Fruit fly (Drosophila melanogaster) whole organism, wandering third instar larva: ENCODE data around the gene galla-2.
A peak's percentile ranks its signal among the peaks of the same experiment; 100 is the strongest.

ENCODE experiments used
- Abd-B ChIP-seq: fragments of >200 bp; optimal IDR thresholded peaks from 2 replicates; lab custom pipeline; 2017; ENCODE audit warnings: missing biosample characterization, missing genetic modification characterization
- CG32264 ChIP-seq: fragments of 200-800 bp; sonication (Bioruptor generic); optimal IDR thresholded peaks from 2 replicates; lab custom pipeline; 2016; ENCODE audit warnings: missing biosample characterization, missing genetic modification characterization
- CG9705 ChIP-seq: fragments of 200-800 bp; sonication (Bioruptor generic); optimal IDR thresholded peaks from 2 replicates; lab custom pipeline; 2018; ENCODE audit warnings: missing biosample characterization, mild to moderate bottlenecking, missing genetic modification characterization
- CrebA ChIP-seq: fragments of 200-800 bp; sonication (Bioruptor generic); optimal IDR thresholded peaks from 2 replicates; lab custom pipeline; 2016; ENCODE audit warnings: missing biosample characterization, mild to moderate bottlenecking, missing genetic modification characterization, borderline replicate concordance
- Dfd ChIP-seq: fragments of >200 bp; optimal IDR thresholded peaks from 2 replicates; lab custom pipeline; 2017; ENCODE audit warnings: missing biosample characterization, missing genetic modification characterization
- GATAd ChIP-seq: sonication (Bioruptor generic); optimal IDR thresholded peaks from 2 replicates; lab custom pipeline; 2016; ENCODE audit warnings: missing biosample characterization, missing genetic modification characterization
- HLH106 ChIP-seq: fragments of 200-800 bp; optimal IDR thresholded peaks from 3 replicates; lab custom pipeline; 2019; ENCODE audit warnings: missing biosample characterization, mild to moderate bottlenecking, missing genetic modification characterization, moderate library complexity
- Hr78 ChIP-seq: fragments of >200 bp; optimal IDR thresholded peaks from 2 replicates; lab custom pipeline; 2017; ENCODE audit warnings: missing biosample characterization, missing genetic modification characterization
- Hr83 ChIP-seq: fragments of 200-300 bp; sonication (Bioruptor generic); optimal IDR thresholded peaks from 2 replicates; lab custom pipeline; 2016; ENCODE audit warnings: missing biosample characterization, mild to moderate bottlenecking, missing genetic modification characterization, moderate library complexity; ENCODE audit not compliant: poor library complexity, severe bottlenecking
- Jra ChIP-seq: sonication (Bioruptor generic); optimal IDR thresholded peaks from 2 replicates; lab custom pipeline; 2016; ENCODE audit warnings: missing biosample characterization, missing genetic modification characterization
- Myc ChIP-seq: fragments of >200 bp; optimal IDR thresholded peaks from 2 replicates; lab custom pipeline; 2017
- OdsH ChIP-seq: fragments of 200-800 bp; sonication (Bioruptor generic); optimal IDR thresholded peaks from 2 replicates; lab custom pipeline; 2016; ENCODE audit warnings: missing biosample characterization, mild to moderate bottlenecking, missing genetic modification characterization
- Sp1 ChIP-seq: fragments of 200-800 bp; sonication (Bioruptor generic); optimal IDR thresholded peaks from 3 replicates; lab custom pipeline; 2019; ENCODE audit warnings: missing biosample characterization, mild to moderate bottlenecking, missing genetic modification characterization, moderate library complexity
- br ChIP-seq: fragments of 200-800 bp; sonication (Bioruptor generic); optimal IDR thresholded peaks from 2 replicates; lab custom pipeline; 2016; ENCODE audit warnings: missing biosample characterization, missing genetic modification characterization
- brk ChIP-seq: fragments of 200-800 bp; sonication (Bioruptor generic); optimal IDR thresholded peaks from 2 replicates; lab custom pipeline; 2016; ENCODE audit warnings: missing biosample characterization, mild to moderate bottlenecking, missing genetic modification characterization
- dmrt93B ChIP-seq: fragments of 200-800 bp; sonication (Bioruptor generic); optimal IDR thresholded peaks from 2 replicates; lab custom pipeline; 2018; ENCODE audit warnings: missing biosample characterization, mild to moderate bottlenecking, missing genetic modification characterization
- ey ChIP-seq: fragments of 200-800 bp; sonication (Bioruptor generic); optimal IDR thresholded peaks from 2 replicates; lab custom pipeline; 2016; ENCODE audit warnings: missing biosample characterization, missing genetic modification characterization
- foxo ChIP-seq, 2 experiments: fragments of 200-800 bp; sonication (Bioruptor generic); optimal IDR thresholded peaks; 2 replicates in 1 of 2; 3 replicates in 1 of 2; lab custom pipeline; 2016 to 2017; ENCODE audit warnings: missing biosample characterization in 2 of 2, missing genetic modification characterization in 2 of 2
- h ChIP-seq: fragments of 200-800 bp; sonication (Bioruptor generic); optimal IDR thresholded peaks from 3 replicates; lab custom pipeline; 2016; ENCODE audit warnings: missing biosample characterization, mild to moderate bottlenecking, missing genetic modification characterization
- jim ChIP-seq: fragments of 175-275, 200-325 bp; sonication (Bioruptor generic); optimal IDR thresholded peaks from 2 replicates; lab custom pipeline; 2016; ENCODE audit warnings: missing biosample characterization, mild to moderate bottlenecking, missing genetic modification characterization
- lola ChIP-seq: fragments of >200 bp; optimal IDR thresholded peaks from 2 replicates; lab custom pipeline; 2017; ENCODE audit warnings: missing biosample characterization, missing genetic modification characterization
- pan ChIP-seq: fragments of >200 bp; optimal IDR thresholded peaks from 2 replicates; lab custom pipeline; 2017
- psq ChIP-seq: fragments of 200-800 bp; sonication (Bioruptor generic); optimal IDR thresholded peaks from 3 replicates; lab custom pipeline; 2017; ENCODE audit warnings: missing biosample characterization, mild to moderate bottlenecking, missing genetic modification characterization, moderate library complexity
- rgr ChIP-seq: fragments of 200-800 bp; sonication (Bioruptor generic); optimal IDR thresholded peaks from 3 replicates; lab custom pipeline; 2016; ENCODE audit warnings: missing biosample characterization, mild to moderate bottlenecking, missing genetic modification characterization
- sv ChIP-seq: fragments of 200-800 bp; sonication (Bioruptor generic); optimal IDR thresholded peaks from 3 replicates; lab custom pipeline; 2016; ENCODE audit warnings: missing biosample characterization, missing genetic modification characterization
- usp ChIP-seq: fragments of >200 bp; optimal IDR thresholded peaks from 2 replicates; lab custom pipeline; 2017; ENCODE audit warnings: missing biosample characterization, missing genetic modification characterization
- woc ChIP-seq: sonication (Bioruptor generic); optimal IDR thresholded peaks from 2 replicates; lab custom pipeline; 2016; ENCODE audit warnings: missing biosample characterization, mild to moderate bottlenecking, missing genetic modification characterization

Gene galla-2

DNA sequence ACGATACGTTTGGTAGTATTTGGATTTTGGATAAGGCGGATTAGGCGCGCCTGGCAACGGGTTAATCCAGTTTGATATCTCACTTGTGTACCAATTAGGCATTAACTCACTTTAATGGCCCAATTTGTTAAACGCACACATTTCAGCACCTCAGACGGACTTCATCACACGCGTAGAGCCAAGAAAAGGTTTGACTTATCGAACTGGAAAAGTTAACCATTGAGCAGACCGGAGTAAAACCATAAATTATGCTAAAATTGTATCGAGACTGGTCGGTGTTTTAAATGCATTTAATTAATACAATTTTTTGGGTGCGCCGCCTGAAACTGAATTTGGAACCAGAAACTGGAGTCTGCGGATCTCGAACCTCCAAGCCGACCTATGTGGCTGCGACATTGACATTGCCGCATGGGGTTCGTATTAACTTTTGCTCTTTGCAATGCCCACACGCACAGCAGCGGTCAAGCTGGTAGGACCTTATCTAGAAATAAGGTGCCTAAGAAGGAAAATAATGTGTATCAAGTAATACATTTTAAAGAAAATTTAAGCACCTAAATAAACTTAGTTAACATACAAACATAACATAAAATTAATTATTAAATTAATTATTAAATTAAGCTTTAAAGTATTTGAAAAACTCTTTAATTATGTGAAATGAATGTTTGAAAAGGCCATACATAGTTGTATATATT lies 6.5 kb downstream of the galla-2 start:
- TF ChIP-seq foxo (GFP tag; optimal IDR thresholded peaks at IDR 0.05; lab: Kevin White, UChicago) (no peak), Hr78 (GFP tag; lab: Kevin White, UChicago) (no peak), CG9705 (GFP tag; lab: Kevin White, UChicago) (no peak), ey (GFP tag; lab: Kevin White, UChicago) (no peak), Abd-B (GFP tag; lab: Kevin White, UChicago) (no peak), psq (no peak), GATAd (no peak), jim (no peak), h (GFP tag; lab: Kevin White, UChicago) (no peak), rgr (GFP tag; lab: Kevin White, UChicago) (no peak)

DNA sequence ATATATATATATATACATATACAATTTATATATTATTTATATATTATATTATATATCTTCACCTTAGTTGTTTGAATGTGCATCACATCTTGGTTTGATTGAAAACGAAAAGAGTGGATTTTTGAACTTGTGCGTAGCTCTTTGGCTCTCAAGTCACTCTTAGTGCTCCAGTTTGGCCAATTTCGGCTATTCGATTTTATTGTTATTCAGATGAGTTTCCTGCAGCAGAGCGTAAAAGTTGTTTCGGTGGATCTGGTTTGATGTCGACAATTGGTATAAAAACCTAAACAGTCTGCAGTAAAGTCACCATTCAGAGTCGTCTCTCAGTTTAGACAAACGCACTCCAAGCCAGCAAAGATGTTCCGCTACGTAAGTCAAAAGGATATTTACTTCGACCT lies 7.0 kb downstream of the galla-2 start, which contains the start of gene Cpr67Fa1:
TSS of gene Cpr67Fa1 (plus strand) at position 299 of the 398 bp plus-strand sequence.
- no peak for TF ChIP-seq Sp1 (GFP tag; lab: Kevin White, UChicago)
- TF ChIP-seq Abd-B (GFP tag; lab: Kevin White, UChicago): no peak
- no peak for TF ChIP-seq Jra
- TF ChIP-seq, all 38 proteins: peak for 0

DNA sequence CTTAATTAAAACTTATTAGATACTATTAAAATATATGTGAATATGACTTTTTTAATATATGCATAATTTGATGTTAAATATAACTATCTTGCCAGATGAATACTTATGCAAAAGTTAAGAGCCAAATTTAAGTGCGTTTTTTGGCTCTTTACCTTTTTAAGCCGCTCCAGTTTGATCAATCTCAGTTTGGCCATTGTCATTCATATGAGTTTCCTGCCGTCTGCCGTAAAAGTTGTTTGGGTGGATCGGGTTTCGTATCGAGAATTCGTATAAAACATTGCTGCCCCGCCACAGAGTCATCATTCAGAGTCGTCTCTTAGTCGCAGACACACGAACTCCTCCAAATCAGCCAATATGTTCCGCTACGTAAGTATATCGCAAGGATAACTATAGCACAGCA lies 8.7 kb downstream of the galla-2 start, which contains the start of gene Cpr67Fa2:
TSS of gene Cpr67Fa2 (plus strand) at position 301 of the 400 bp plus-strand sequence.
- TF ChIP-seq Hr83 (GFP tag; lab: Kevin White, UChicago) (no peak), lola (GFP tag; lab: Kevin White, UChicago) (no peak), Myc (no peak), sv (GFP tag; lab: Kevin White, UChicago) (no peak), CG32264 (no peak), ey (GFP tag; lab: Kevin White, UChicago) (no peak), CrebA (GFP tag; lab: Kevin White, UChicago) (no peak), usp (GFP tag; lab: Kevin White, UChicago) (no peak), dmrt93B (no peak)

DNA sequence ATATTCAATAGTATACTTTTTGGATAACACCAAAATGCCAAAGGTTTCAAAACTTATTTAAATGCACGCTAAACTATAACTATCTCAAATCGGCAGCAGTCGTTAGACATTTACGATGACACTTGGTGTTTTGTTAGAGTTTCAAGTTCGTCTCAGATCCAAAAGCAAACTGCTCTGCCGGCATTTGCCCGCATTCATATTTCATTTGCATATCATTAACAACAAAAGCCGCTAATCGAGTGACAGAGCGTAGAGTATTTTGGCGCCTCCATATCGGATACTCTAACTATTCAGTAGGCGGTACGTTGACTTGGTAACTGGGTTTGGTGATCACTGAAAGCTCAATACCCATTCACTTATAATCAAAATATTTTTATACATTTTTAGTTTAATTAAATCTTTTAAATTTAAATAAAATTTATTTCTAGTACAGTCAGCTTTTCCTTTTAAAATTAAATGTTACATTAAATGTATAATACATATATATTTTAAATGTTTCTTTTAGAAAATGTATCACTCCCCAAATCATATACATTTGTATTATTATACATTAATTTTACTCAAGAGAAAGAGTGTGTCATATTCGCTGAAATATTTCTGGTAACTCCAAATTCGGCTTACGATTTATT lies 10.6 kb downstream of the galla-2 start:
- TF ChIP-seq br (no peak), Myc (peak; percentile 49), OdsH (peak; percentile 6), HLH106 (tag; lab: Kevin White, UChicago) (peak; percentile 35), psq (peak; percentile 1), Sp1 (GFP tag; lab: Kevin White, UChicago) (no peak)

DNA sequence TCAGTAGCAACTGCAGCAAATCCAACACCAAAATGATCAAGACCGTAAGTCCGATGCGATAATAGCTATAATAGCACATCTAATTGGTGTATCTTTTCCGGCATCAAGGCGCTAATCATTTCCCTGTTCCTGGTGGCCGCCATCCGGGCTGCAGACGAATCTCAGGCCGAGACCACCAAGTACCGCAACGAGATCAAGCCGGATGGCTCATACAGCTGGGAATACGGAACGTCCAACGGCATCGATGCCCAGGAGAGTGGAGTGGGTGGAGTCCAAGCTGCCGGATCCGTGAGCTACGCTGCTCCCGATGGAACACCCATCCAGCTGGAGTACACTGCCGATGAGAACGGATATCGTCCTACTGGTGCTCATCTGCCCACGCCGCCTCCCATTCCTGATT lies 11.5 kb downstream of the galla-2 start, which contains the start of gene Cpr67Fb:
TSS of gene Cpr67Fb (plus strand) at position 15 of the 400 bp plus-strand sequence.
- TF ChIP-seq psq (no peak), Sp1 (GFP tag; lab: Kevin White, UChicago) (no peak), foxo (GFP tag; optimal IDR thresholded peaks at IDR 0.05; lab: Kevin White, UChicago) (no peak), rgr (GFP tag; lab: Kevin White, UChicago) (no peak), dmrt93B (no peak), Dfd (GFP tag; lab: Kevin White, UChicago) (no peak), brk (GFP tag; lab: Kevin White, UChicago) (no peak), OdsH (no peak), pan (no peak), woc (GFP tag; lab: Kevin White, UChicago) (no peak)
- TF ChIP-seq, all 38 proteins: peak for 0

DNA sequence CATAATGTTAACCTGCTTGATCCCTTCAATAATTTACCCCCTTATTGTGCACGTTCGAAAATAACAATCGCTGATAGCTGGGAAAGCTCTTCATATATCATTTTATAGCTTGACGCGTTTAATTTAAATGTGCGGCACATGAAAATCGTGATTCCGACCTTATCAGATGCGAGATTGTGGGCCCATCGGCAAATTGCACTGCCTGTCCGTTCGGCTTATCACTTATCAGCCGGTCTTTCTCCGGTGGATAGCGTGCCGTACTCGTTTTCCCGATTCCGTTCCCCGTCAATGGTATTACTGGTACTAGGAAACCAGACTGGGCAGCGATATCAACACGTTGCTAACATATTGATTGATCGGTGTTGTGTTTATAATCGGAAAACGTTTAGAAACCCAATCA lies 14.2 kb downstream of the galla-2 start:
- TF ChIP-seq OdsH: no peak
- TF ChIP-seq brk (GFP tag; lab: Kevin White, UChicago): no peak
- peak; percentile 68 for TF ChIP-seq h (GFP tag; lab: Kevin White, UChicago)
- TF ChIP-seq CrebA (GFP tag; lab: Kevin White, UChicago): peak; percentile 34
- TF ChIP-seq, all 38 proteins: peak for 2
